Fruit fly (Drosophila melanogaster) whole organism: ENCODE measurements around the gene Acp65Aa.

ENCODE experiments used
- Dll ChIP-seq: fragments of >200 bp; optimal IDR thresholded peaks from 2 replicates; lab custom pipeline; 2017
- pan ChIP-seq: fragments of >200 bp; optimal IDR thresholded peaks from 2 replicates; lab custom pipeline; 2017
- psq ChIP-seq: fragments of >200 bp; optimal IDR thresholded peaks from 2 replicates; lab custom pipeline; 2017
- usp ChIP-seq: fragments of >200 bp; optimal IDR thresholded peaks from 2 replicates; lab custom pipeline; 2017; ENCODE audit warnings: missing biosample characterization, missing genetic modification characterization, mixed read lengths

DNA sequence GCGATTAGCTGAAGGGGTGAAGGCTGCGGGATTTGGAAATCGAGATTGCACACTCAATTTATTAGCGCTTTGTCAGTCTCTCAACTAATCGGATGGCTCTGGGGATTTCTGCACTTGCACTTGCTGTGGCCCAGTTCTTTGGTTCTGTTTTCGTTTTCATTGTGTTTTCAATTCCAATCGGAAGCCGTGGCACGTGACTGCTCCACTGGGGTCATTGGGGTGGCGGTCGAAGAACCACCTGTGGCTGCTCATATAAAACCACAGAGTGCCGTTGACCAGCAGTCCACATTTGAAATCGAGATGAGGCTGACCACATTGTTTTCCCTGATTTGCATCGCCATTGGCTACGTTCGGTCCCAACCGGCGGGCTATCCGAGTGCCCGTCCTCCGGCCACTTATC is 8.0 kb upstream of the Acp65Aa start, which contains the start of gene Cpr65Az:
- TF ChIP-seq pan = no peak
- TF ChIP-seq usp = no peak
- TF ChIP-seq psq (lab: Kevin White, UChicago) = no peak
- TF ChIP-seq Dll (lab: Kevin White, UChicago) = no peak
